Fruit fly (Drosophila melanogaster) whole organism, embryonic: ENCODE data around the gene Vsx1.

Source experiments
- Antp ChIP-seq: fragments of 200-800 bp; sonication (Bioruptor generic); optimal IDR thresholded peaks from 3 replicates; lab custom pipeline; 2016; ENCODE audit warnings: missing biosample characterization, missing genetic modification characterization
- Asciz ChIP-seq: fragments of 200-800 bp; sonication (Bioruptor generic); optimal IDR thresholded peaks from 2 replicates; lab custom pipeline; 2017; ENCODE audit warnings: missing biosample characterization, mild to moderate bottlenecking, missing genetic modification characterization, missing genetic modification reagents
- Atf6 ChIP-seq: fragments of 200-800 bp; sonication (Bioruptor generic); IDR thresholded peaks from 2 replicates; pipeline ENCODE4 v1.3.6; 2022; ENCODE audit warnings: missing biosample characterization, missing genetic modification characterization
- Bdp1 ChIP-seq: fragments of 200-800 bp; sonication (Bioruptor generic); optimal IDR thresholded peaks from 3 replicates; lab custom pipeline; 2016; ENCODE audit warnings: missing biosample characterization, missing genetic modification characterization
- CG10267 ChIP-seq: fragments of 200-800 bp; sonication (Bioruptor generic); optimal IDR thresholded peaks from 2 replicates; lab custom pipeline; 2018; ENCODE audit warnings: missing biosample characterization, mild to moderate bottlenecking, missing genetic modification characterization, moderate library complexity
- CG10274 ChIP-seq: fragments of 200-800 bp; sonication (Bioruptor generic); optimal IDR thresholded peaks from 3 replicates; lab custom pipeline; 2017; ENCODE audit warnings: missing biosample characterization, mild to moderate bottlenecking, missing genetic modification characterization
- CG10654 ChIP-seq: fragments of 200-800 bp; sonication (Bioruptor generic); optimal IDR thresholded peaks from 2 replicates; lab custom pipeline; 2016; ENCODE audit warnings: missing biosample characterization, missing genetic modification characterization
- CG11504 ChIP-seq: fragments of 200-800 bp; sonication (Bioruptor generic); optimal IDR thresholded peaks from 3 replicates; lab custom pipeline; 2019; ENCODE audit warnings: missing biosample characterization, mild to moderate bottlenecking, missing genetic modification characterization, moderate library complexity
- CG12744 ChIP-seq: fragments of 200-800 bp; sonication (Bioruptor generic); optimal IDR thresholded peaks from 2 replicates; lab custom pipeline; 2016; ENCODE audit warnings: missing biosample characterization, missing genetic modification characterization
- CG15514 ChIP-seq: fragments of 200-800 bp; sonication (Bioruptor generic); optimal IDR thresholded peaks from 3 replicates; lab custom pipeline; 2017; ENCODE audit warnings: missing biosample characterization, missing genetic modification characterization, mild to moderate bottlenecking, moderate library complexity, missing genetic modification reagents
- CG18262 ChIP-seq: fragments of 200-800 bp; optimal IDR thresholded peaks from 3 replicates; lab custom pipeline; 2019; ENCODE audit warnings: missing biosample characterization, mild to moderate bottlenecking, missing genetic modification characterization, moderate library complexity
- CG2202 ChIP-seq: fragments of 200-800 bp; sonication (Bioruptor generic); optimal IDR thresholded peaks from 2 replicates; lab custom pipeline; 2018; ENCODE audit warnings: missing biosample characterization, mild to moderate bottlenecking, missing genetic modification characterization
- CG2712 ChIP-seq: fragments of 200-800 bp; optimal IDR thresholded peaks from 3 replicates; lab custom pipeline; 2019; ENCODE audit warnings: missing biosample characterization, mild to moderate bottlenecking, missing genetic modification characterization, moderate library complexity
- CG30403 ChIP-seq: fragments of 200-800 bp; sonication (Bioruptor generic); optimal IDR thresholded peaks from 3 replicates; lab custom pipeline; 2016; ENCODE audit warnings: missing biosample characterization, missing genetic modification characterization
- CG30431 ChIP-seq: fragments of 200-800 bp; sonication (Bioruptor generic); optimal IDR thresholded peaks from 2 replicates; lab custom pipeline; 2017; ENCODE audit warnings: missing biosample characterization, missing genetic modification characterization
- CG3163 ChIP-seq: fragments of 200-800 bp; sonication (Bioruptor generic); optimal IDR thresholded peaks from 3 replicates; lab custom pipeline; 2016; ENCODE audit warnings: missing biosample characterization, missing genetic modification characterization
- CG3838 ChIP-seq: fragments of 200-800 bp; sonication (Bioruptor generic); optimal IDR thresholded peaks from 3 replicates; lab custom pipeline; 2016; ENCODE audit warnings: missing biosample characterization, missing genetic modification characterization
- CG4854 ChIP-seq: fragments of 200-800 bp; sonication (Bioruptor generic); optimal IDR thresholded peaks from 2 replicates; lab custom pipeline; 2016; ENCODE audit warnings: missing biosample characterization, missing genetic modification characterization, inconsistent platforms
- CG5180 ChIP-seq: fragments of 200-800 bp; sonication (Bioruptor generic); optimal IDR thresholded peaks from 3 replicates; lab custom pipeline; 2017; ENCODE audit warnings: missing biosample characterization, missing genetic modification characterization, mild to moderate bottlenecking, moderate library complexity, missing genetic modification reagents
- CG7271 ChIP-seq: fragments of 200-800 bp; sonication (Bioruptor generic); optimal IDR thresholded peaks from 2 replicates; lab custom pipeline; 2018; ENCODE audit warnings: missing biosample characterization, mild to moderate bottlenecking, missing genetic modification characterization, moderate library complexity
- CG7357 ChIP-seq: fragments of 200-800 bp; sonication (Bioruptor generic); IDR thresholded peaks from 3 replicates; pipeline ENCODE4 v1.3.6; 2022; ENCODE audit warnings: missing biosample characterization, missing genetic modification characterization
- CG8089 ChIP-seq: fragments of 200-800 bp; sonication (Bioruptor generic); optimal IDR thresholded peaks from 3 replicates; lab custom pipeline; 2016; ENCODE audit warnings: missing biosample characterization, missing genetic modification characterization
- CG8924 ChIP-seq: fragments of 200-800 bp; optimal IDR thresholded peaks from 3 replicates; lab custom pipeline; 2019; ENCODE audit warnings: missing biosample characterization, mild to moderate bottlenecking, missing genetic modification characterization, moderate library complexity
- CoRest ChIP-seq: fragments of 200-800 bp; sonication (Bioruptor generic); optimal IDR thresholded peaks from 3 replicates; lab custom pipeline; 2018; ENCODE audit warnings: missing biosample characterization, mild to moderate bottlenecking, missing genetic modification characterization, moderate library complexity
- ERR ChIP-seq: fragments of 200-800 bp; sonication (Bioruptor generic); optimal IDR thresholded peaks from 2 replicates; lab custom pipeline; 2016; ENCODE audit warnings: missing biosample characterization, missing genetic modification characterization
- Fer1 ChIP-seq: fragments of 200-800 bp; sonication (Bioruptor generic); optimal IDR thresholded peaks from 2 replicates; lab custom pipeline; 2017; ENCODE audit warnings: missing biosample characterization, mild to moderate bottlenecking, missing genetic modification characterization
- HLH3B ChIP-seq: fragments of 200-800 bp; sonication (Bioruptor generic); IDR thresholded peaks from 2 replicates; pipeline ENCODE4 v1.3.6; 2022; ENCODE audit warnings: missing biosample characterization, missing genetic modification characterization
- HmgD ChIP-seq: fragments of 200-800 bp; sonication (Bioruptor generic); optimal IDR thresholded peaks from 3 replicates; lab custom pipeline; 2016; ENCODE audit warnings: missing biosample characterization, missing genetic modification characterization
- Hsf ChIP-seq: fragments of 200-800 bp; sonication (Bioruptor generic); optimal IDR thresholded peaks from 3 replicates; lab custom pipeline; 2016; ENCODE audit warnings: missing biosample characterization, missing genetic modification characterization
- Kr ChIP-seq: fragments of 200-800 bp; sonication (Bioruptor generic); optimal IDR thresholded peaks from 2 replicates; lab custom pipeline; 2017; ENCODE audit warnings: missing biosample characterization, mild to moderate bottlenecking, missing genetic modification characterization
- Lpt ChIP-seq: fragments of >200 bp; optimal IDR thresholded peaks from 2 replicates; lab custom pipeline; 2018; ENCODE audit warnings: missing biosample characterization, missing genetic modification characterization
- Meics ChIP-seq: fragments of 200-800 bp; sonication (Bioruptor generic); optimal IDR thresholded peaks from 2 replicates; lab custom pipeline; 2017; ENCODE audit warnings: missing biosample characterization, mild to moderate bottlenecking, missing genetic modification characterization
- NFAT ChIP-seq: fragments of 200-800 bp; sonication (Bioruptor generic); IDR thresholded peaks from 2 replicates; pipeline ENCODE4 v1.3.6; 2022; ENCODE audit warnings: missing biosample characterization, missing genetic modification characterization
- Nf-YA ChIP-seq: fragments of 200-800 bp; sonication (Bioruptor generic); IDR thresholded peaks from 2 replicates; pipeline ENCODE4 v1.3.6; 2022; ENCODE audit warnings: missing biosample characterization, missing genetic modification characterization
- Vsx1 ChIP-seq: fragments of 200-800 bp; sonication (Bioruptor generic); optimal IDR thresholded peaks from 2 replicates; lab custom pipeline; 2017; ENCODE audit warnings: missing biosample characterization, mild to moderate bottlenecking, missing genetic modification characterization, missing genetic modification reagents
- abd-A ChIP-seq: fragments of 200-800 bp; sonication (Bioruptor generic); optimal IDR thresholded peaks from 3 replicates; lab custom pipeline; 2019; ENCODE audit warnings: missing biosample characterization, mild to moderate bottlenecking, missing genetic modification characterization, moderate library complexity
- cato ChIP-seq: fragments of 200-800 bp; sonication (Bioruptor generic); optimal IDR thresholded peaks from 2 replicates; lab custom pipeline; 2016; ENCODE audit warnings: missing biosample characterization, missing genetic modification characterization, borderline replicate concordance
- chif ChIP-seq, 2 experiments: fragments of 200-800 bp; sonication (Bioruptor generic); optimal IDR thresholded peaks; 3 replicates each; lab custom pipeline; 2016; ENCODE audit warnings: missing biosample characterization in 2 of 2, missing genetic modification characterization in 2 of 2
- croc ChIP-seq: fragments of 200-800 bp; sonication (Bioruptor generic); conservative IDR thresholded peaks from 3 replicates; pipeline ENCODE4 v1.3.6; 2022; ENCODE audit warnings: missing biosample characterization, missing genetic modification characterization
- danr ChIP-seq: fragments of 200-800 bp; sonication (Bioruptor generic); IDR thresholded peaks from 2 replicates; pipeline ENCODE4 v1.3.6; 2022; ENCODE audit warnings: missing biosample characterization, missing genetic modification characterization
- ems ChIP-seq: fragments of 200-800 bp; sonication (Bioruptor generic); optimal IDR thresholded peaks from 3 replicates; lab custom pipeline; 2016; ENCODE audit warnings: missing biosample characterization, missing genetic modification characterization
- eve ChIP-seq, 2 experiments: fragments of >200 bp; optimal IDR thresholded peaks; 2 replicates each; lab custom pipeline; 2017; ENCODE audit warnings: missing biosample characterization in 2 of 2, missing genetic modification characterization in 2 of 2
- fd102C ChIP-seq: fragments of 200-800 bp; sonication (Bioruptor generic); optimal IDR thresholded peaks from 2 replicates; lab custom pipeline; 2018; ENCODE audit warnings: missing biosample characterization, mild to moderate bottlenecking, missing genetic modification characterization, moderate library complexity
- gcm2 ChIP-seq: fragments of 200-800 bp; sonication (Bioruptor generic); optimal IDR thresholded peaks from 2 replicates; lab custom pipeline; 2016; ENCODE audit warnings: missing biosample characterization, missing genetic modification characterization
- gsb-n ChIP-seq: fragments of 200-800 bp; sonication (Bioruptor generic); optimal IDR thresholded peaks from 3 replicates; lab custom pipeline; 2018; ENCODE audit warnings: missing biosample characterization, mild to moderate bottlenecking, missing genetic modification characterization
- klu ChIP-seq: fragments of 200-800 bp; sonication (Bioruptor generic); IDR thresholded peaks from 2 replicates; pipeline ENCODE4 v1.3.6; 2022; ENCODE audit warnings: missing biosample characterization, missing genetic modification characterization
- sc ChIP-seq, 3 experiments: fragments of >200 bp in 2 of 3; fragments of 200-800 bp in 1 of 3; sonication (Bioruptor generic) in 1 of 3; optimal IDR thresholded peaks; 2 replicates in 2 of 3; 3 replicates in 1 of 3; lab custom pipeline; 2017; ENCODE audit warnings: mild to moderate bottlenecking in 1 of 3, missing biosample characterization in 1 of 3, missing genetic modification characterization in 1 of 3, missing genetic modification reagents in 1 of 3
- schlank ChIP-seq: fragments of 200-800 bp; sonication (Bioruptor generic); optimal IDR thresholded peaks from 2 replicates; lab custom pipeline; 2018; ENCODE audit warnings: missing biosample characterization, mild to moderate bottlenecking, missing genetic modification characterization
- sim ChIP-seq: fragments of 200-800 bp; sonication (Bioruptor generic); IDR thresholded peaks from 2 replicates; pipeline ENCODE4 v1.3.6; 2022; ENCODE audit warnings: missing biosample characterization, missing genetic modification characterization
- sr ChIP-seq: fragments of 200-800 bp; sonication (Bioruptor generic); IDR thresholded peaks from 3 replicates; pipeline ENCODE4 v1.3.6; 2022; ENCODE audit warnings: missing biosample characterization, missing genetic modification characterization

Vsx1 gene

DNA sequence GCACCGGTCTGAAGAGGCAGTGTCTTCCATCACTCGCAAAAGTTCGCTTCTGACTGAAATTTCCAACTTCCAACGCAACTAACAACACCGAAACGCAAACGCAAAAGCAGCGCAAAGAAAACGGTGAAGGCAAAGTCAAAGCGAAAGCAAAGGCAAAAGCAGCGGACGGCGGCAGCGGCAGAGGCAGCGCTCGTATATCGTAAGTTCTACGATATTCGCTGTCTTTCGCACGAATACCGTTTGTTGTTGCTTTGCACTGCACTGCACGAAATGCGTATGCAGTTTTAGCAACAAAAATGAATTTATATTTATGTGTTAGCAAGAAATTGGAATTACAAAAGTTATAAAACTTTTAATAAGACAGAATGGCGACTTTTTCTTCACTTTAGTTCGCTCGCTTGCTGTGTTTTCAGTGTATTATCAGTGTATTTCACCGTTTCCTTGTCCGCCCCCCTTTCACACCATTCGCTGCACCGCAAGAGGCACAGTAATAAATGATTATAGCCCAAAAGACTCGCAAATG lies 54.4 kb downstream of the Vsx1 start, which contains the start of gene OtopLa (continued):
- TF ChIP-seq HLH3B (GFP tag; lab: Robert Waterston, UW) (peak; percentile 90), CG3163 (GFP tag; lab: Kevin White, UChicago) (peak; percentile 61), eve (GFP tag; optimal IDR thresholded peaks at IDR 0.05; lab: Kevin White, UChicago) (no peak), croc (GFP tag; lab: Robert Waterston, UW) (peak; percentile 79), abd-A (no peak), Bdp1 (GFP tag; lab: Kevin White, UChicago) (peak; percentile 55), chif (GFP tag; optimal IDR thresholded peaks at IDR 0.05; lab: Kevin White, UChicago) (peak; percentile 83 to 88), Fer1 (GFP tag; lab: Kevin White, UChicago) (peak; percentile 87), Nf-YA (GFP tag; lab: Robert Waterston, UW) (peak; percentile 84), Meics (GFP tag; lab: Kevin White, UChicago) (peak; percentile 82), Asciz (peak; percentile 86), CG5180 (GFP tag; lab: Kevin White, UChicago) (peak; percentile 68), CG8089 (GFP tag; lab: Kevin White, UChicago) (peak; percentile 76), gcm2 (peak; percentile 52), CG10654 (GFP tag; lab: Kevin White, UChicago) (peak; percentile 73), Lpt (GFP tag; lab: Kevin White, UChicago) (no peak), NFAT (GFP tag; lab: Robert Waterston, UW) (peak; percentile 71), sc (optimal IDR thresholded peaks at IDR 0.05; lab: Kevin White, UChicago) (no peak), sc (GFP tag; optimal IDR thresholded peaks at IDR 0.05; lab: Kevin White, UChicago) (peak; percentile 60), Antp (GFP tag; lab: Kevin White, UChicago) (peak; percentile 81), CG2202 (peak; percentile 77), Kr (GFP tag; lab: Kevin White, UChicago) (no peak), CG2712 (peak; percentile 84), CG10274 (GFP tag; lab: Kevin White, UChicago) (peak; percentile 35), Hsf (GFP tag; lab: Kevin White, UChicago) (peak; percentile 82), CG15514 (GFP tag; lab: Kevin White, UChicago) (peak; percentile 65), danr (GFP tag; lab: Robert Waterston, UW) (peak; percentile 58), gsb-n (peak; percentile 85), CG8924 (tag; lab: Kevin White, UChicago) (peak; percentile 75), CG7357 (GFP tag; lab: Robert Waterston, UW) (peak; percentile 58; the same call in 1 of the 3 replicates), CG10267 (peak; percentile 74), CG18262 (tag; lab: Kevin White, UChicago) (peak; percentile 79), HmgD (GFP tag; lab: Kevin White, UChicago) (peak; percentile 33), ERR (GFP tag; lab: Kevin White, UChicago) (peak; percentile 78), Vsx1 (GFP tag; lab: Kevin White, UChicago) (peak; percentile 55), cato (peak; percentile 36), CoRest (tag; lab: Kevin White, UChicago) (peak; percentile 75), CG7271 (tag; lab: Kevin White, UChicago) (peak; percentile 2), Atf6 (GFP tag; lab: Robert Waterston, UW) (peak; percentile 81), ems (peak; percentile 68), CG12744 (peak; percentile 52), CG30431 (GFP tag; lab: Kevin White, UChicago) (peak; percentile 71), sim (GFP tag; lab: Robert Waterston, UW) (peak; percentile 67; the same call in 1 of the 2 replicates), CG4854 (GFP tag; lab: Kevin White, UChicago) (peak; percentile 69), sr (GFP tag; lab: Robert Waterston, UW) (peak; percentile 49; the same call in 1 of the 3 replicates), fd102C (no peak), schlank (tag; lab: Kevin White, UChicago) (peak; percentile 26), CG11504 (tag; lab: Kevin White, UChicago) (peak; percentile 88), CG3838 (GFP tag; lab: Kevin White, UChicago) (peak; percentile 18), CG30403 (GFP tag; lab: Kevin White, UChicago) (peak; percentile 85), klu (peak; percentile 65)
